Worm (Caenorhabditis elegans): ENCODE results near the gene scl-25.
"Not testable (repeated sequence)": the region's sequence is repeated elsewhere in the genome, so short reads cannot be mapped to it uniquely, and the experiment has no call there.

The scl-25 gene

DNA sequence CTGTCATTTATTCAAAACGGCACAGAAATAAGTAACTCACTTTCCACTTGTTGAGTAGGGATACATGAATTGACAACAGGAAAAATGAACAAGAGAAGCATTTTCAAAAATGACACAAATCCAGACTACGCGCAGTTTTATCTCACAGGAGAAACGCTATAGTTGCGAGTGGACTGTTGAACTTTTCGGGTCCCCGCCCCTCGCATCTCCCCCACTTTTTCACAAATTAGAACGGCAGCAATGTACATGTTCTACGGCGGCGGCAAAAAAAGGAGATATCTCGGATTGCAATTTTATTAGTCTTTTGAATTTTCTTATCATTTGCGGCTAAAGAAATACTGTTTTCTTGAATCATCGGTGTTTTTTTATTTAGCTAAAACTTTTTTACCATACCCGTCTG, 19.9 kb downstream of the scl-25 start, which contains the start of gene clec-242:
clec-242 (minus strand) TSS at position 101 of the 400 bp plus-strand sequence.
- TF ChIP-seq bed-2 (GFP tag; IDR thresholded peaks at IDR 0.05) (no peak), F49E8.2 (tag; optimal IDR thresholded peaks at IDR 0.05; ENCODE audit: insufficient read depth) (no peak), T26A5.8 (tag; optimal IDR thresholded peaks at IDR 0.05) (no peak), D2030.7 (GFP tag; IDR thresholded peaks at IDR 0.05) (no peak), akir-1 (GFP tag; optimal IDR thresholded peaks at IDR 0.05) (no peak), sea-2 (GFP tag; IDR thresholded peaks at IDR 0.05) (no peak), Y53F4B.3 (GFP tag; IDR thresholded peaks at IDR 0.05) (no peak), sptf-2 (GFP tag; optimal IDR thresholded peaks at IDR 0.05) (no peak), hmg-1.2 (GFP tag; IDR thresholded peaks at IDR 0.05) (no peak), nfya-2 (GFP tag; IDR thresholded peaks at IDR 0.05) (no peak), F10E7.11 (tag; optimal IDR thresholded peaks at IDR 0.05) (no peak), madf-3 (GFP tag; IDR thresholded peaks at IDR 0.05) (no peak)

DNA sequence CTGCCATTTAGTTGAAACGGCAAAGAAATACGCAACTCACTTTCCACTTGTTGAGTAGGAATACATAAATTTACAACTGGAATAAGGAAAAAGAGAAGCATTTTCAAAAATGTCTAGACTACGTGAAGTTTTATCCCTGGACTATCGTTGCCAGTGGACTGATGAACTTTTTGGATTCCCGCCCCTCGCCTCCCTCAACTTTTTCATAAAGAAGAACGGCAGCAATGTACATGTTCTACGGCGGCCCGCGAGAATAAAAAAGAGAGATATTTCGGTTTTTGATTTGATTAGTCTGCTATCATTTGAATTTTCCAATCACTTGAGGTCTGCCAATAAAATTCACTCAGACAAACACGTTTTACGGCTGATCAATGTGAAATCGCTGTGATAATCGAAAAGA, 23.4 kb downstream of the scl-25 start, which contains the start of gene clec-243:
clec-243 (minus strand) TSS at position 101 of the 400 bp plus-strand sequence.
- TF ChIP-seq bed-1 (GFP tag; IDR thresholded peaks at IDR 0.05) = no peak
- TF ChIP-seq nhr-90 (tag; optimal IDR thresholded peaks at IDR 0.05) = no peak
- TF ChIP-seq ztf-26 (tag; optimal IDR thresholded peaks at IDR 0.05) = no peak
- no peak for TF ChIP-seq ceh-27 (GFP tag; optimal IDR thresholded peaks at IDR 0.05)
- no peak for TF ChIP-seq rec-8 (tag; optimal IDR thresholded peaks at IDR 0.05)
- TF ChIP-seq F22D6.2 (tag; optimal IDR thresholded peaks at IDR 0.05) = no peak
- no peak for TF ChIP-seq ceh-58 (GFP tag; IDR thresholded peaks at IDR 0.05)
- no peak for TF ChIP-seq B0336.3 (GFP tag; IDR thresholded peaks at IDR 0.05)

DNA sequence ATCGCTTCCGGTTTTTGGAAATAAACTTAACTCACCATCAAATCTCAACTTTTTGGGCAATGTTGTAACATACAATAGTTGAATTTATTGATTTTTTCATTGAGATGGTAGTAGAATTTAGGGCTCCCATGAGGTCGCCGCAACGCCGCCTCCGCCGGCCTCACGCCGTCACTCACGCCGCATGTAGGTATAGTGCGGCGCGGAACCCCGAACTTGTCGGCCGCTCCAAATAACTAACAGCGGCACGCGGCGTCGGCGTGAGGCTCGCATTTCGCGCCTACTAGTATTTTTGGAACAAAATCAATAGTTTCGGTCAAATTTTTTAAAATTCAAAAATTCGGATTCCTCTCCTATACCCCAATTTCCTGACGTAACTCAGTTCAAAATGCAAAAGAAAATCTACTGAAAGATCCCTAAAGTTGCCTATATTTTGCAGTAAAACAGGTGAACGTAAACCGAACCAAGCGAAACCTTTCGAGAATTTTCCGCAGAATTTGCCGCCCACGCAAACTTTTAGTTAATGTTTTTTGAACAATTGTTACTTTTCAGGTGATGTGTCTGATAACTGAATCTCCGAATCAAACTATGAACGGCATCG, 26.0 kb downstream of the scl-25 start, which contains the start of gene Y61B8A.6:
Y61B8A.6 (plus strand) TSS at position 548 of the 598 bp plus-strand sequence.
- TF ChIP-seq hmg-1.2 (GFP tag; IDR thresholded peaks at IDR 0.05) = peak; percentile 23; the same call in 1 of the 2 replicates
- TF ChIP-seq snpc-4 (GFP tag; optimal IDR thresholded peaks at IDR 0.05) = no peak
- TF ChIP-seq snpc-4 (tag; optimal IDR thresholded peaks at IDR 0.05) = peak in 1 of 4 experiments; percentile 62
- peak; percentile 63 for TF ChIP-seq zfh-2 (GFP tag; conservative IDR thresholded peaks at IDR 0.05)
- TF ChIP-seq egrh-3 (GFP tag; IDR thresholded peaks at IDR 0.05) = peak; percentile 45; the same call in 1 of the 2 replicates
- no peak for TF ChIP-seq dpl-1 (GFP tag; optimal IDR thresholded peaks at IDR 0.05)
- TF ChIP-seq F22D6.2 (tag; optimal IDR thresholded peaks at IDR 0.05) = no peak

DNA sequence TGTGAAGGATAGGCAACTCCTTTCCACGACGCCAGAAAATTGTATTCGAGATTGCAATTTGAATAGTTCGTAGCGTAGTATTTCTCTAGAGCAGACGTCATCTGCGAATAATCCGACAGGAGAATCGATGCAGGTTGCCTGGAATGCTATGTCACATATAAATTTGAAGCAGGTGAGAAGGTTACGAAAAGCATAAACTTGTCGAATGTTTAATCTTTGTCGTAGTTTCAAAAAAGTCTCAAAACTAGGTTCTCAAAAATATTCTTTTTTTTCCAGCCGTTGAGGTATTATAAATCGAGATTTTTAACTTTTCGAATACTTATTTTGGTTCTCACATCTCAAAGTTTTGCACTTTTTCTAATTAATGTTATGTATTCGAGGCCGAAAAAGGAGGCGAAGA, 29.5 kb downstream of the scl-25 start, which contains the start of gene srh-116:
srh-116 (minus strand) TSS at position 101 of the 400 bp plus-strand sequence.
- TF ChIP-seq nfya-1 (tag; optimal IDR thresholded peaks at IDR 0.05; ENCODE audit: borderline replicate concordance, insufficient read depth); ekl-4 (GFP tag; IDR thresholded peaks at IDR 0.05); lsl-1 (GFP tag; optimal IDR thresholded peaks at IDR 0.05): not testable (repeated sequence)

DNA sequence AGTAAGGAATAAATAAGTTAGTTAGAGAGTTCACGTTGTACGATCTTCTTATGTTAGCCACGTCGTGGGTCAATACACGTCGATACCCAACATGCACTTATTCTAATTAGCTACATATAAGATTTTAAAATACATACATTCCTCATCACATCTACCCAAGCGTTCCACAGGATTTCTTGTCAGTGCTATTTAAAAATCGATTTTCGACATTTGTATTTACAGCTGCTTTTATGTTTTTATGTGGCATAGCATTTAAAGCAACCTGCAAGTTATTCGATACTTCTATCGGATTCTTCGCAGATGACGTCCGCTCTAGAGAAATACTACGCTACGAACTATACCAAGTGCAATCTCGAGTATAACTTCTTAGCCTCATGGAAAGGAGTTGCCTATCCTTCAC, 30.0 kb downstream of the scl-25 start, which contains the start of gene srh-115:
srh-115 (plus strand) TSS at position 301 of the 400 bp plus-strand sequence.
- no peak for TF ChIP-seq B0019.2 (GFP tag; conservative IDR thresholded peaks at IDR 0.05)
- TF ChIP-seq snpc-1.1 (tag; optimal IDR thresholded peaks at IDR 0.05; ENCODE audit: insufficient read depth) = no peak
- TF ChIP-seq hrde-1 (tag; optimal IDR thresholded peaks at IDR 0.05; ENCODE audit: borderline replicate concordance) = no peak
- TF ChIP-seq gei-17 (GFP tag; optimal IDR thresholded peaks at IDR 0.05) = no peak
- TF ChIP-seq zim-3 (tag; optimal IDR thresholded peaks at IDR 0.05) = no peak
- TF ChIP-seq F39B2.1 (GFP tag; IDR thresholded peaks at IDR 0.05) = no peak
- no peak for TF ChIP-seq C06A6.2 (GFP tag; conservative IDR thresholded peaks at IDR 0.05)
- TF ChIP-seq cebp-1 (GFP tag; IDR thresholded peaks at IDR 0.05) = no peak
- no peak for TF ChIP-seq cebp-1 (tag; optimal IDR thresholded peaks at IDR 0.05)
- no peak for TF ChIP-seq F55B11.4 (tag; optimal IDR thresholded peaks at IDR 0.05; ENCODE audit: borderline replicate concordance, insufficient read depth)
- TF ChIP-seq nfya-1 (tag; optimal IDR thresholded peaks at IDR 0.05; ENCODE audit: borderline replicate concordance, insufficient read depth) = no peak
- TF ChIP-seq ekl-4 (GFP tag; IDR thresholded peaks at IDR 0.05) = no peak
- no peak for TF ChIP-seq bed-2 (GFP tag; IDR thresholded peaks at IDR 0.05)
- no peak for TF ChIP-seq lin-54 (GFP tag; optimal IDR thresholded peaks at IDR 0.05)
- no peak for TF ChIP-seq ztf-18 (tag; optimal IDR thresholded peaks at IDR 0.05)
- no peak for TF ChIP-seq lsy-27 (tag; optimal IDR thresholded peaks at IDR 0.05; ENCODE audit: borderline replicate concordance, insufficient read depth)
